Worm (Caenorhabditis elegans) whole organism, early embryonic: ENCODE measurements around the gene pqn-27.

Experiments
- B0310.2 ChIP-seq: sonication (generic microtip); optimal IDR thresholded peaks from 2 replicates; lab custom pipeline; 2016; ENCODE audit warnings: mild to moderate bottlenecking, missing genetic modification characterization, missing compliant biosample characterization
- F13C5.2 ChIP-seq: sonication (generic microtip); optimal IDR thresholded peaks from 2 replicates; lab custom pipeline; 2017; ENCODE audit warnings: mild to moderate bottlenecking, missing genetic modification characterization, inconsistent platforms, missing compliant biosample characterization
- aly-1 ChIP-seq: sonication (generic microtip); optimal IDR thresholded peaks from 2 replicates; lab custom pipeline; 2016; ENCODE audit warnings: missing genetic modification characterization, missing compliant biosample characterization
- ama-1 ChIP-seq: fragments of 150-350 bp; optimal IDR thresholded peaks from 2 replicates; lab custom pipeline; 2014
- ceh-13 ChIP-seq: fragments of 200-800 bp; sonication (Bioruptor generic); optimal IDR thresholded peaks from 2 replicates; lab custom pipeline; 2018; ENCODE audit warnings: mild to moderate bottlenecking, missing genetic modification characterization, missing compliant biosample characterization
- ceh-36 ChIP-seq: sonication (generic microtip); optimal IDR thresholded peaks from 2 replicates; lab custom pipeline; 2016; ENCODE audit warnings: missing genetic modification characterization, inconsistent platforms, missing compliant biosample characterization
- ets-7 ChIP-seq: sonication (generic microtip); optimal IDR thresholded peaks from 2 replicates; lab custom pipeline; 2016; ENCODE audit warnings: missing genotype, missing genetic modification characterization, missing compliant biosample characterization
- flt-1 ChIP-seq: fragments of 200-800 bp; sonication (Bioruptor generic); IDR thresholded peaks from 2 replicates; pipeline ENCODE4 v1.3.6; 2022; ENCODE audit warnings: missing genetic modification characterization, missing compliant biosample characterization
- hmbx-1 ChIP-seq: sonication (generic microtip); optimal IDR thresholded peaks from 2 replicates; lab custom pipeline; 2016; ENCODE audit warnings: mild to moderate bottlenecking, missing genetic modification characterization, missing compliant biosample characterization
- hmg-4 ChIP-seq: fragments of 200-800 bp; sonication (Bioruptor generic); optimal IDR thresholded peaks from 2 replicates; lab custom pipeline; 2018; ENCODE audit warnings: mild to moderate bottlenecking, missing genetic modification characterization, missing compliant biosample characterization
- hnd-1 ChIP-seq: sonication (generic microtip); optimal IDR thresholded peaks from 2 replicates; lab custom pipeline; 2016; ENCODE audit warnings: missing genetic modification characterization, missing compliant biosample characterization
- pes-1 ChIP-seq: fragments of 200-800 bp; sonication (Bioruptor generic); IDR thresholded peaks from 2 replicates; pipeline ENCODE4 v1.3.6; 2022; ENCODE audit warnings: missing genetic modification reagents, missing genetic modification characterization, missing compliant biosample characterization
- scrt-1 ChIP-seq: fragments of 200-800 bp; sonication (Bioruptor generic); IDR thresholded peaks from 2 replicates; pipeline ENCODE4 v1.3.6; 2022; ENCODE audit warnings: missing genetic modification characterization, missing compliant biosample characterization
- sea-1 ChIP-seq: fragments of 200-800 bp; sonication (Bioruptor generic); conservative IDR thresholded peaks from 2 replicates; pipeline ENCODE4 v1.3.6; 2022; ENCODE audit warnings: missing genetic modification characterization, missing compliant biosample characterization
- tbx-11 ChIP-seq: fragments of 200-800 bp; sonication (Bioruptor generic); IDR thresholded peaks from 2 replicates; pipeline ENCODE4 v1.3.6; 2022; ENCODE audit warnings: missing genetic modification characterization, missing compliant biosample characterization
- tbx-37 ChIP-seq: fragments of 200-800 bp; sonication (Bioruptor generic); conservative IDR thresholded peaks from 2 replicates; pipeline ENCODE4 v1.3.6; 2022; ENCODE audit warnings: missing genetic modification reagents, missing genetic modification characterization, missing compliant biosample characterization
- tra-4 ChIP-seq: sonication (generic microtip); optimal IDR thresholded peaks from 2 replicates; lab custom pipeline; 2017; ENCODE audit warnings: missing genetic modification characterization, missing compliant biosample characterization

Gene pqn-27

DNA sequence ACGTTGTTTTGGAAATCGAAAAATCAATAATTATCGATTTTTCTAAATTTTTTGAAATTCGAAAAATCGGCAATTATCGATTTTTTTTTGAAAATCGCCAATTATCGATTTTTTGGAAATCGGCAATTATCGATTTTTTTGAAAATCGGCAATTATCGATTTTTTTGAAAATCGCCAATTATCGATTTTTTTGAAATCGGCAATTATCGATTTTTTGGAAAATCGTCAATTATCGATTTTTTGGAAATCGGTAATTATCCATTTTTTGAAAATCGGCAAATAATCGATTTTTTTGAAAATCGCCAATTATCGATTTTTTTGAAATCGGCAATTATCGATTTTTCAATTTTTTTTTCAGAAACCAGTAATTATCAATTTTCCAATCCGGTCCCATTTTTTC, 46.3 kb downstream of the pqn-27 start:
- TF ChIP-seq ceh-13 (GFP tag; lab: Kevin White, UChicago) = no peak
- no peak for TF ChIP-seq ets-7 (tag; lab: Kevin White, UChicago)
- no peak for TF ChIP-seq tbx-11
- TF ChIP-seq sea-1 (GFP tag; lab: Robert Waterston, UW) = no peak
- TF ChIP-seq ceh-36 (tag; lab: Kevin White, UChicago) = no peak
- TF ChIP-seq hnd-1 (tag; lab: Kevin White, UChicago) = no peak
- no peak for TF ChIP-seq flt-1 (GFP tag; lab: Robert Waterston, UW)
- TF ChIP-seq scrt-1 (GFP tag; lab: Robert Waterston, UW) = no peak
- TF ChIP-seq ama-1 = no peak
- no peak for TF ChIP-seq F13C5.2 (tag; lab: Kevin White, UChicago)
- TF ChIP-seq hmbx-1 = no peak
- no peak for TF ChIP-seq pes-1 (GFP tag; lab: Robert Waterston, UW)
- TF ChIP-seq hmg-4 (GFP tag; lab: Kevin White, UChicago) = no peak
- no peak for TF ChIP-seq B0310.2 (tag; lab: Kevin White, UChicago)
- TF ChIP-seq aly-1 = no peak
- TF ChIP-seq tra-4 (tag; lab: Kevin White, UChicago) = no peak

DNA sequence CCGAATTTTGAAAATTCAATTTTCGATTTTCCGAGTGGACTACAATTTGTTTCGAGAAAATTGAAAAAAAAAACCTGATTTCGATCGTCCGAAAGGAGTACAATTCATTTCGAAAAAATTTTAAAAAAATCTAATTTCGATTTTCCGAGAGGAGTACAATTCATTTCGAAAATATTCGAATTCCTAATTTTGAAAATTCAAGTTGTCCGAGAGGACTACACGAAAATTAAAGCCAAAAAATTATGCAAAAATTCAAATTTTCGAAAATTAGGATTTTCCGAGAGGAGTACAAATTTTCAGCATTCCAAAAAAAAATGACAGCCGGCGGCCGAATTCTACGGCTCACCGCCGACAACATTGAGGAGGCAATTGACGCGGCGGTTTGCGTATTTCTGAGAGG, 48.1 kb downstream of the pqn-27 start, which contains the start of gene Y48C3A.18:
Y48C3A.18 (plus strand) TSS at position 301 of the 400 bp plus-strand sequence.
- no peak for TF ChIP-seq aly-1
- no peak for TF ChIP-seq hnd-1 (tag; lab: Kevin White, UChicago)
- TF ChIP-seq F13C5.2 (tag; lab: Kevin White, UChicago) = no peak
- TF ChIP-seq sea-1 (GFP tag; lab: Robert Waterston, UW) = no peak
- no peak for TF ChIP-seq hmg-4 (GFP tag; lab: Kevin White, UChicago)
- no peak for TF ChIP-seq scrt-1 (GFP tag; lab: Robert Waterston, UW)
- no peak for TF ChIP-seq ets-7 (tag; lab: Kevin White, UChicago)
- TF ChIP-seq tbx-37 (GFP tag; lab: Robert Waterston, UW) = no peak
- no peak for TF ChIP-seq hmbx-1
- no peak for TF ChIP-seq ama-1
- TF ChIP-seq tbx-11 = no peak
- TF ChIP-seq B0310.2 (tag; lab: Kevin White, UChicago) = no peak

- TF ChIP-seq ceh-36 (tag; lab: Kevin White, UChicago) (no peak), flt-1 (GFP tag; lab: Robert Waterston, UW) (no peak), hmg-4 (GFP tag; lab: Kevin White, UChicago) (no peak), tra-4 (tag; lab: Kevin White, UChicago) (no peak), tbx-37 (GFP tag; lab: Robert Waterston, UW) (no peak), hmbx-1 (no peak)
Measured at ce11 chrII:13405840-13406239, 54.6 kb downstream of the pqn-27 start, which contains the start of gene efl-2. Gene efl-2 (plus strand): TSS chrII:13406140.

ce11 chrII:13402680-13403079, 57.8 kb downstream of the pqn-27 start, which contains the start of gene pinn-4:
Gene pinn-4 (plus strand): TSS chrII:13402980.
- TF ChIP-seq ama-1 = no peak
- TF ChIP-seq tra-4 (tag; lab: Kevin White, UChicago) = no peak
- no peak for TF ChIP-seq ceh-36 (tag; lab: Kevin White, UChicago)
- TF ChIP-seq sea-1 (GFP tag; lab: Robert Waterston, UW) = no peak
- no peak for TF ChIP-seq hnd-1 (tag; lab: Kevin White, UChicago)
- no peak for TF ChIP-seq ceh-13 (GFP tag; lab: Kevin White, UChicago)
- TF ChIP-seq F13C5.2 (tag; lab: Kevin White, UChicago) = no peak
- no peak for TF ChIP-seq ets-7 (tag; lab: Kevin White, UChicago)
- TF ChIP-seq B0310.2 (tag; lab: Kevin White, UChicago) = no peak
- no peak for TF ChIP-seq hmbx-1
- no peak for TF ChIP-seq hmg-4 (GFP tag; lab: Kevin White, UChicago)
- no peak for TF ChIP-seq scrt-1 (GFP tag; lab: Robert Waterston, UW)

DNA sequence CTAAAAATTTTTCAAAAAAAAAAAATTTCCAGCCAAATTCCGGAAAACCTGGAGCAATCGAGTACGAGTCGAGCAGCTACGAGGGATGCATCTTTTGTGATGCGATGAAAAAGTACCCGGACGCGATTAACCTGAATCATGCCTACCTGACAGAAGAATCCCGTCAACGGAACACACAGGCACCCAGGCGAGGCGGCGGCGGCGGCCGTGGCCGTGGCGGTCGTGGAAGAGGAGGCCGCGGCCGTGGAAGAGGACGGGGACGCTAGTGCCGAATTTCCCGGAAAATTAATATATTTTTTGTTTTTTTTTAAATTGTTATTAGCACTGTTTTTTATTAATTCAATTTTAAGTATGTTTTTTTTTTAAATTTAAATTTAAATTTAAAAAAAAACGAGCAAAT, 58.9 kb downstream of the pqn-27 start:
- TF ChIP-seq F13C5.2 (tag; lab: Kevin White, UChicago) = no peak
- no peak for TF ChIP-seq hmg-4 (GFP tag; lab: Kevin White, UChicago)
- no peak for TF ChIP-seq tbx-37 (GFP tag; lab: Robert Waterston, UW)
- TF ChIP-seq flt-1 (GFP tag; lab: Robert Waterston, UW) = no peak
- TF ChIP-seq B0310.2 (tag; lab: Kevin White, UChicago) = no peak
- no peak for TF ChIP-seq tra-4 (tag; lab: Kevin White, UChicago)
- TF ChIP-seq hmbx-1 = no peak
- no peak for TF ChIP-seq ama-1
- no peak for TF ChIP-seq ceh-36 (tag; lab: Kevin White, UChicago)
- TF ChIP-seq tbx-11 = no peak
- no peak for TF ChIP-seq pes-1 (GFP tag; lab: Robert Waterston, UW)
- no peak for TF ChIP-seq scrt-1 (GFP tag; lab: Robert Waterston, UW)
- TF ChIP-seq ets-7 (tag; lab: Kevin White, UChicago) = no peak
- no peak for TF ChIP-seq aly-1
- no peak for TF ChIP-seq hnd-1 (tag; lab: Kevin White, UChicago)
- no peak for TF ChIP-seq sea-1 (GFP tag; lab: Robert Waterston, UW)
- no peak for TF ChIP-seq ceh-13 (GFP tag; lab: Kevin White, UChicago)
